Worm (Caenorhabditis elegans) whole organism, L1 larva: ENCODE results near the gene faah-2.

ENCODE experiments used
- F16B12.6 ChIP-seq: fragments of 150-350 bp; optimal IDR thresholded peaks from 2 replicates; lab custom pipeline; 2014; ENCODE audit warnings: missing biosample characterization, missing genetic modification characterization
- ama-1 ChIP-seq: fragments of 150-350 bp; optimal IDR thresholded peaks from 2 replicates; lab custom pipeline; 2014
- ceh-82 ChIP-seq, 3 experiments: fragments of 150-350 bp in 1 of 3; sonication (generic microtip) in 2 of 3; optimal IDR thresholded peaks; 2 replicates each; lab custom pipeline; 2014 to 2017; ENCODE audit warnings: missing biosample characterization in 3 of 3, missing genetic modification characterization in 3 of 3
- hpl-2 ChIP-seq: fragments of 150-350 bp; optimal IDR thresholded peaks from 2 replicates; lab custom pipeline; 2014; ENCODE audit warnings: missing biosample characterization, missing genetic modification reagents, missing genetic modification characterization
- irx-1 ChIP-seq: sonication (generic microtip); optimal IDR thresholded peaks from 2 replicates; lab custom pipeline; 2016; ENCODE audit warnings: missing genetic modification characterization, missing compliant biosample characterization
- lin-15B ChIP-seq: fragments of 150-350 bp; sonication (generic microtip); optimal IDR thresholded peaks from 3 replicates; lab custom pipeline; 2014; ENCODE audit warnings: missing biosample characterization, missing genetic modification characterization
- lin-39 ChIP-seq: fragments of 150-350 bp; optimal IDR thresholded peaks from 2 replicates; lab custom pipeline; 2014; ENCODE audit warnings: missing biosample characterization, missing genetic modification reagents, missing genetic modification characterization
- mep-1 ChIP-seq: fragments of 150-350 bp; optimal IDR thresholded peaks from 2 replicates; lab custom pipeline; 2014; ENCODE audit warnings: missing biosample characterization, missing genetic modification characterization
- nhr-12 ChIP-seq: sonication (generic microtip); optimal IDR thresholded peaks from 2 replicates; lab custom pipeline; 2017; ENCODE audit warnings: missing biosample characterization, missing genetic modification characterization
- nhr-28 ChIP-seq: fragments of 150-350 bp; optimal IDR thresholded peaks from 2 replicates; lab custom pipeline; 2014; ENCODE audit warnings: missing biosample characterization, missing genetic modification characterization
- pqm-1 ChIP-seq: sonication (generic microtip); optimal IDR thresholded peaks from 3 replicates; lab custom pipeline; 2017; ENCODE audit warnings: missing biosample characterization, missing genetic modification characterization
- unc-86 ChIP-seq: sonication (generic microtip); optimal IDR thresholded peaks from 2 replicates; lab custom pipeline; 2016; ENCODE audit warnings: missing genetic modification characterization, missing compliant biosample characterization

- no peak for TF ChIP-seq irx-1 (tag; lab: Kevin White, UChicago)
- no peak for TF ChIP-seq pqm-1 (tag; lab: Kevin White, UChicago)
- TF ChIP-seq nhr-12, result no peak
- no peak for TF ChIP-seq mep-1
- no peak for TF ChIP-seq F16B12.6 (tag; lab: Kevin White, UChicago)
- no peak for TF ChIP-seq lin-39 (tag; lab: Kevin White, UChicago)
- TF ChIP-seq nhr-28 (tag; lab: Kevin White, UChicago), result no peak
- TF ChIP-seq hpl-2, result no peak
- TF ChIP-seq ceh-82 (tag; optimal IDR thresholded peaks at IDR 0.05; lab: Kevin White, UChicago), result no peak
- no peak for TF ChIP-seq ama-1 (lab: Kevin White, UChicago)
- no peak for TF ChIP-seq unc-86
- TF ChIP-seq lin-15B (tag; lab: Kevin White, UChicago), result no peak
Measured at ce11 chrIV:8203555-8203954, 51.3 kb downstream of the faah-2 start.
